Fruit fly (Drosophila melanogaster) whole organism, wandering third instar larva: ENCODE results near the gene CG10336.

ENCODE experiments used
- CG32264 ChIP-seq: fragments of 200-800 bp; sonication (Bioruptor generic); optimal IDR thresholded peaks from 2 replicates; lab custom pipeline; 2016; ENCODE audit warnings: missing biosample characterization, missing genetic modification characterization
- Hr78 ChIP-seq: fragments of >200 bp; optimal IDR thresholded peaks from 2 replicates; lab custom pipeline; 2017; ENCODE audit warnings: missing biosample characterization, missing genetic modification characterization
- Myc ChIP-seq: fragments of >200 bp; optimal IDR thresholded peaks from 2 replicates; lab custom pipeline; 2017
- OdsH ChIP-seq: fragments of 200-800 bp; sonication (Bioruptor generic); optimal IDR thresholded peaks from 2 replicates; lab custom pipeline; 2016; ENCODE audit warnings: missing biosample characterization, mild to moderate bottlenecking, missing genetic modification characterization
- br ChIP-seq: fragments of 200-800 bp; sonication (Bioruptor generic); optimal IDR thresholded peaks from 2 replicates; lab custom pipeline; 2016; ENCODE audit warnings: missing biosample characterization, missing genetic modification characterization
- foxo ChIP-seq, 2 experiments: fragments of 200-800 bp; sonication (Bioruptor generic); optimal IDR thresholded peaks; 2 replicates in 1 of 2; 3 replicates in 1 of 2; lab custom pipeline; 2016 to 2017; ENCODE audit warnings: missing biosample characterization in 2 of 2, missing genetic modification characterization in 2 of 2
- h ChIP-seq: fragments of 200-800 bp; sonication (Bioruptor generic); optimal IDR thresholded peaks from 3 replicates; lab custom pipeline; 2016; ENCODE audit warnings: missing biosample characterization, mild to moderate bottlenecking, missing genetic modification characterization
- jim ChIP-seq: fragments of 175-275, 200-325 bp; sonication (Bioruptor generic); optimal IDR thresholded peaks from 2 replicates; lab custom pipeline; 2016; ENCODE audit warnings: missing biosample characterization, mild to moderate bottlenecking, missing genetic modification characterization
- sv ChIP-seq: fragments of 200-800 bp; sonication (Bioruptor generic); optimal IDR thresholded peaks from 3 replicates; lab custom pipeline; 2016; ENCODE audit warnings: missing biosample characterization, missing genetic modification characterization
- usp ChIP-seq: fragments of >200 bp; optimal IDR thresholded peaks from 2 replicates; lab custom pipeline; 2017; ENCODE audit warnings: missing biosample characterization, missing genetic modification characterization

DNA sequence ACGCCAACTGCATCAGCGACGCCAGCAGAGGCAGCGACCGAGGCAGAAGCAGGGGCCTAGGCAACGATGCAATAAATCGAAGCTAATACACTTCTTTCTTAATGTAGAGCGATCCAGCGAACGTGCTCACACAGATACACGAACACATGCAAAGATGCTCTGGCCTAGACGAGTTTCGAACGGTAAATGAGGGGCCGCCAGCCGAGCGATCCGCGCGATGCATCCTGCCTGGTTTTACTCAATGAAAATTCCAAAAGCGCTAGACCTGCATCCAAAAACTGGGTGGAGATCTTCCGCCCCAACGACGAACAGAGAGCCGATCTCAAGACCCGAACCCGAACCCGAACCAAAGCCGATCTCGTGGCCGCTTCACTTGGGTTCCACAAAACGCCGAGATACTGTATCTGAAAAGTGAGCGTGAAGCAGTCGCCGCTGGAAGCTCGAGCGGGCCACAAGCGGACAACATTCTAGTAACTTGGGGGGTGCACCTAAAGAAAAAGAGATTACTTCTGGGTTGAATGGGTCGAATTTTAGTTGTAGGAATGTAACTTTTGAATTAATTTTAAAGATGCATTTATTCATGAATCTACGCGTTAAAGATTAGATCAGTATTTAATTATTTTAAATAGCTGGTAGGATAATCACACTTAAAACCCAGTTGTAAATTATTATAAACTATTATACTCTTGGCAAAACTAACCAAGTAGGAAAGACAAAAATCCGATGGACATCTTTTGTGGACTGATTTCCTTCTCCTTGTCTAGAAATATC, 43.6 kb downstream of the CG10336 start:
- TF ChIP-seq CG32264 (GFP tag; lab: Kevin White, UChicago): no peak
- no peak for TF ChIP-seq jim
- no peak for TF ChIP-seq OdsH (GFP tag; lab: Kevin White, UChicago)
- TF ChIP-seq Hr78 (GFP tag; lab: Kevin White, UChicago): no peak
- no peak for TF ChIP-seq usp (GFP tag; lab: Kevin White, UChicago)
- TF ChIP-seq h: no peak
- no peak for TF ChIP-seq foxo (GFP tag; optimal IDR thresholded peaks at IDR 0.05; lab: Kevin White, UChicago)
- no peak for TF ChIP-seq sv (GFP tag; lab: Kevin White, UChicago)
- no peak for TF ChIP-seq Myc (lab: Kevin White, UChicago)
- no peak for TF ChIP-seq br (GFP tag; lab: Kevin White, UChicago)
